Fruit fly (Drosophila melanogaster): ENCODE measurements around the gene CG1632.

dm6 chrX:8265261-8265660 is 12.8 kb downstream of the CG1632 start:
- TF ChIP-seq Eip75B (GFP tag; optimal IDR thresholded peaks at IDR 0.05) (no peak), achi (GFP tag; optimal IDR thresholded peaks at IDR 0.05) (no peak)

Measured in whole organism, prepupa.